Worm (Caenorhabditis elegans) whole organism, young adult: Measurements from ENCODE around the gene T26G10.3.

Experiments
- D2030.7 ChIP-seq: fragments of 200-800 bp; sonication (Bioruptor generic); IDR thresholded peaks from 2 replicates; pipeline ENCODE4 v1.3.6; 2022; ENCODE audit warnings: missing genetic modification reagents, missing genetic modification characterization, missing compliant biosample characterization
- F10E7.11 ChIP-seq: sonication (generic microtip); optimal IDR thresholded peaks from 2 replicates; lab custom pipeline; 2017; ENCODE audit warnings: mild to moderate bottlenecking, missing genetic modification characterization, moderate library complexity, missing compliant biosample characterization
- F55B11.4 ChIP-seq: sonication (generic microtip); optimal IDR thresholded peaks from 2 replicates; lab custom pipeline; 2016; ENCODE audit warnings: missing compliant biosample characterization, missing genetic modification characterization, borderline replicate concordance; ENCODE audit not compliant: insufficient read depth
- F57A8.1 ChIP-seq: fragments of 200-800 bp; sonication (Bioruptor generic); optimal IDR thresholded peaks from 2 replicates; lab custom pipeline; 2018; ENCODE audit warnings: mild to moderate bottlenecking, missing genetic modification characterization, moderate library complexity, missing compliant biosample characterization
- K11D2.4 ChIP-seq: fragments of 200-800 bp; sonication (Bioruptor generic); IDR thresholded peaks from 2 replicates; pipeline ENCODE4 v1.3.6; 2022; ENCODE audit warnings: missing genetic modification reagents, missing genetic modification characterization, missing compliant biosample characterization
- T26A5.8 ChIP-seq: sonication (generic microtip); optimal IDR thresholded peaks from 2 replicates; lab custom pipeline; 2016; ENCODE audit warnings: missing genetic modification characterization, missing compliant biosample characterization
- Y53G8AR.9 ChIP-seq: fragments of 200-800 bp; sonication (Bioruptor generic); conservative IDR thresholded peaks from 2 replicates; pipeline ENCODE4 v1.3.6; 2022; ENCODE audit warnings: missing genetic modification reagents, missing genetic modification characterization, missing compliant biosample characterization
- Y56A3A.18 ChIP-seq: fragments of 200-800 bp; sonication (Bioruptor generic); IDR thresholded peaks from 2 replicates; pipeline ENCODE4 v1.3.6; 2022; ENCODE audit warnings: missing genetic modification reagents, missing genetic modification characterization, missing compliant biosample characterization
- Y67H2A.10 ChIP-seq: fragments of 200-800 bp; sonication (Bioruptor generic); conservative IDR thresholded peaks from 2 replicates; pipeline ENCODE4 v1.3.6; 2022; ENCODE audit warnings: missing genetic modification reagents, missing genetic modification characterization, missing compliant biosample characterization
- Y79H2A.3 ChIP-seq: fragments of 200-800 bp; sonication (Bioruptor generic); conservative IDR thresholded peaks from 2 replicates; pipeline ENCODE4 v1.3.6; 2022; ENCODE audit warnings: missing genetic modification reagents, missing genetic modification characterization, missing compliant biosample characterization
- Y95B8A.8 ChIP-seq: fragments of 200-800 bp; sonication (Bioruptor generic); IDR thresholded peaks from 2 replicates; pipeline ENCODE4 v1.3.6; 2022; ENCODE audit warnings: missing genetic modification reagents, missing genetic modification characterization, missing compliant biosample characterization
- ZK185.1 ChIP-seq: sonication (generic microtip); optimal IDR thresholded peaks from 2 replicates; lab custom pipeline; 2016; ENCODE audit warnings: mild to moderate bottlenecking, missing genetic modification characterization, missing compliant biosample characterization; ENCODE audit not compliant: poor library complexity, severe bottlenecking
- athp-1 ChIP-seq: sonication (generic microtip); optimal IDR thresholded peaks from 2 replicates; lab custom pipeline; 2017; ENCODE audit warnings: mild to moderate bottlenecking, missing genetic modification characterization, missing compliant biosample characterization
- attf-6 ChIP-seq: fragments of 200-800 bp; sonication (Bioruptor generic); IDR thresholded peaks from 2 replicates; pipeline ENCODE4 v1.3.6; 2022; ENCODE audit warnings: missing genetic modification reagents, missing genetic modification characterization, missing compliant biosample characterization
- cebp-1 ChIP-seq, 2 experiments: fragments of 200-800 bp in 1 of 2; sonication (Bioruptor generic) in 1 of 2; sonication (generic microtip) in 1 of 2; IDR thresholded peaks in 1 of 2; optimal IDR thresholded peaks in 1 of 2; 2 replicates each; pipeline versions ENCODE4 v1.3.6 to Lab custom; 2017 to 2022; ENCODE audit warnings: missing compliant biosample characterization in 2 of 2, missing genetic modification characterization in 2 of 2, mild to moderate bottlenecking in 1 of 2, missing genetic modification reagents in 1 of 2, moderate library complexity in 1 of 2
- cebp-2 ChIP-seq: fragments of 200-800 bp; sonication (Bioruptor generic); IDR thresholded peaks from 2 replicates; pipeline ENCODE4 v1.3.6; 2022; ENCODE audit warnings: missing genetic modification characterization, missing compliant biosample characterization
- ceh-100 ChIP-seq: fragments of 200-800 bp; sonication (Bioruptor generic); IDR thresholded peaks from 2 replicates; pipeline ENCODE4 v1.3.6; 2022; ENCODE audit warnings: missing genetic modification reagents, missing genetic modification characterization, missing compliant biosample characterization
- chd-7 ChIP-seq: sonication (generic microtip); optimal IDR thresholded peaks from 2 replicates; lab custom pipeline; 2016; ENCODE audit warnings: mild to moderate bottlenecking, missing genetic modification characterization, moderate library complexity, missing compliant biosample characterization
- dpff-1 ChIP-seq: sonication (generic microtip); optimal IDR thresholded peaks from 2 replicates; lab custom pipeline; 2017; ENCODE audit warnings: mild to moderate bottlenecking, missing genetic modification characterization, missing compliant biosample characterization
- egl-18 ChIP-seq: fragments of 200-800 bp; sonication (Bioruptor generic); IDR thresholded peaks from 2 replicates; pipeline ENCODE4 v1.3.6; 2022; ENCODE audit warnings: missing genetic modification reagents, missing genetic modification characterization, missing compliant biosample characterization
- egl-44 ChIP-seq: fragments of 200-800 bp; sonication (Bioruptor generic); IDR thresholded peaks from 2 replicates; pipeline ENCODE4 v1.3.6; 2022; ENCODE audit warnings: missing genetic modification reagents, missing genetic modification characterization, missing compliant biosample characterization
- egrh-3 ChIP-seq: fragments of 200-800 bp; sonication (Bioruptor generic); IDR thresholded peaks from 2 replicates; pipeline ENCODE4 v1.3.6; 2022; ENCODE audit warnings: missing genetic modification reagents, missing genetic modification characterization, missing compliant biosample characterization
- ekl-4 ChIP-seq: fragments of 200-800 bp; sonication (Bioruptor generic); IDR thresholded peaks from 2 replicates; pipeline ENCODE4 v1.3.6; 2022; ENCODE audit warnings: missing genetic modification reagents, missing genetic modification characterization, missing compliant biosample characterization
- ets-4 ChIP-seq: fragments of 200-800 bp; sonication (Bioruptor generic); optimal IDR thresholded peaks from 2 replicates; lab custom pipeline; 2018; ENCODE audit warnings: mild to moderate bottlenecking, missing genetic modification characterization, missing compliant biosample characterization
- gei-17 ChIP-seq: fragments of 200-800 bp; sonication (Bioruptor generic); optimal IDR thresholded peaks from 2 replicates; lab custom pipeline; 2018; ENCODE audit warnings: mild to moderate bottlenecking, missing genetic modification characterization, missing compliant biosample characterization
- hlh-12 ChIP-seq: sonication (generic microtip); optimal IDR thresholded peaks from 2 replicates; lab custom pipeline; 2016; ENCODE audit warnings: missing genetic modification characterization, missing compliant biosample characterization
- hmg-20 ChIP-seq: fragments of 200-800 bp; sonication (Bioruptor generic); IDR thresholded peaks from 2 replicates; pipeline ENCODE4 v1.3.6; 2022; ENCODE audit warnings: missing genetic modification reagents, missing genetic modification characterization, missing compliant biosample characterization
- hrde-1 ChIP-seq: sonication (generic microtip); optimal IDR thresholded peaks from 2 replicates; lab custom pipeline; 2016; ENCODE audit warnings: missing genetic modification characterization, mild to moderate bottlenecking, missing compliant biosample characterization, moderate library complexity, missing genotype, missing genetic modification reagents, borderline replicate concordance
- hsf-1 ChIP-seq: fragments of 200-800 bp; sonication (Bioruptor generic); IDR thresholded peaks from 2 replicates; pipeline ENCODE4 v1.3.6; 2022; ENCODE audit warnings: missing genetic modification reagents, missing genetic modification characterization, missing compliant biosample characterization
- lin-26 ChIP-seq: fragments of 200-800 bp; sonication (Bioruptor generic); IDR thresholded peaks from 2 replicates; pipeline ENCODE4 v1.3.6; 2022; ENCODE audit warnings: missing genetic modification reagents, missing genetic modification characterization, missing compliant biosample characterization
- madf-10 ChIP-seq: sonication (generic microtip); optimal IDR thresholded peaks from 2 replicates; lab custom pipeline; 2016; ENCODE audit warnings: mild to moderate bottlenecking, missing genetic modification characterization, missing compliant biosample characterization
- mcd-1 ChIP-seq: fragments of 200-800 bp; sonication (Bioruptor generic); IDR thresholded peaks from 2 replicates; pipeline ENCODE4 v1.3.6; 2022; ENCODE audit warnings: missing genetic modification reagents, missing genetic modification characterization, missing compliant biosample characterization
- mel-28 ChIP-seq: sonication (generic microtip); optimal IDR thresholded peaks from 2 replicates; lab custom pipeline; 2016; ENCODE audit warnings: borderline replicate concordance, mild to moderate bottlenecking, missing genetic modification characterization, missing compliant biosample characterization
- mxl-1 ChIP-seq: sonication (generic microtip); optimal IDR thresholded peaks from 2 replicates; lab custom pipeline; 2016; ENCODE audit warnings: missing genetic modification characterization, missing compliant biosample characterization
- nfya-2 ChIP-seq: fragments of 200-800 bp; sonication (Bioruptor generic); IDR thresholded peaks from 2 replicates; pipeline ENCODE4 v1.3.6; 2022; ENCODE audit warnings: missing genetic modification reagents, missing genetic modification characterization, missing compliant biosample characterization
- nhr-179 ChIP-seq: sonication (generic microtip); optimal IDR thresholded peaks from 2 replicates; lab custom pipeline; 2016; ENCODE audit warnings: mild to moderate bottlenecking, missing genetic modification characterization, missing compliant biosample characterization
- nhr-27 ChIP-seq: fragments of 200-800 bp; sonication (Bioruptor generic); optimal IDR thresholded peaks from 2 replicates; lab custom pipeline; 2018; ENCODE audit warnings: mild to moderate bottlenecking, missing genetic modification characterization, moderate library complexity, missing compliant biosample characterization
- rcor-1 ChIP-seq: fragments of 200-800 bp; sonication (Bioruptor generic); IDR thresholded peaks from 2 replicates; pipeline ENCODE4 v1.3.6; 2022; ENCODE audit warnings: missing genetic modification reagents, missing genetic modification characterization, missing compliant biosample characterization
- rpc-1 ChIP-seq, 2 experiments: fragments of 150-350 bp in 1 of 2; sonication (generic microtip) in 1 of 2; optimal IDR thresholded peaks; 2 replicates each; lab custom pipeline; 2014 to 2018; ENCODE audit warnings: missing biosample characterization in 1 of 2, missing genetic modification characterization in 1 of 2, missing genetic modification reagents in 1 of 2, missing genotype in 1 of 2
- snpc-1.3 ChIP-seq: sonication (generic microtip); optimal IDR thresholded peaks from 2 replicates; lab custom pipeline; 2017; ENCODE audit warnings: missing genetic modification characterization, mild to moderate bottlenecking, missing compliant biosample characterization, antibody characterized with exemption, moderate library complexity, missing genotype, missing genetic modification reagents; ENCODE audit not compliant: insufficient read depth
- snpc-4 ChIP-seq, 5 experiments: fragments of 150-350 bp in 1 of 5; sonication (generic microtip) in 4 of 5; optimal IDR thresholded peaks; 2 replicates each; lab custom pipeline; 2014 to 2018; ENCODE audit warnings: missing genetic modification characterization in 5 of 5, missing biosample characterization in 3 of 5, antibody characterized with exemption in 2 of 5, mild to moderate bottlenecking in 2 of 5, missing compliant biosample characterization in 2 of 5, missing genotype in 2 of 5, moderate library complexity in 2 of 5, missing genetic modification reagents in 1 of 5
- unc-62 ChIP-seq: fragments of 150-350 bp; optimal IDR thresholded peaks from 2 replicates; lab custom pipeline; 2014; ENCODE audit warnings: missing biosample characterization, missing genetic modification reagents, missing genetic modification characterization
- xnd-1 ChIP-seq: sonication (generic microtip); optimal IDR thresholded peaks from 2 replicates; lab custom pipeline; 2016; ENCODE audit warnings: missing genotype, missing genetic modification reagents, missing genetic modification characterization, missing compliant biosample characterization
- ztf-22 ChIP-seq: fragments of 200-800 bp; sonication (Bioruptor generic); optimal IDR thresholded peaks from 2 replicates; lab custom pipeline; 2018; ENCODE audit warnings: mild to moderate bottlenecking, missing genetic modification characterization, moderate library complexity, missing compliant biosample characterization

Gene T26G10.3

DNA sequence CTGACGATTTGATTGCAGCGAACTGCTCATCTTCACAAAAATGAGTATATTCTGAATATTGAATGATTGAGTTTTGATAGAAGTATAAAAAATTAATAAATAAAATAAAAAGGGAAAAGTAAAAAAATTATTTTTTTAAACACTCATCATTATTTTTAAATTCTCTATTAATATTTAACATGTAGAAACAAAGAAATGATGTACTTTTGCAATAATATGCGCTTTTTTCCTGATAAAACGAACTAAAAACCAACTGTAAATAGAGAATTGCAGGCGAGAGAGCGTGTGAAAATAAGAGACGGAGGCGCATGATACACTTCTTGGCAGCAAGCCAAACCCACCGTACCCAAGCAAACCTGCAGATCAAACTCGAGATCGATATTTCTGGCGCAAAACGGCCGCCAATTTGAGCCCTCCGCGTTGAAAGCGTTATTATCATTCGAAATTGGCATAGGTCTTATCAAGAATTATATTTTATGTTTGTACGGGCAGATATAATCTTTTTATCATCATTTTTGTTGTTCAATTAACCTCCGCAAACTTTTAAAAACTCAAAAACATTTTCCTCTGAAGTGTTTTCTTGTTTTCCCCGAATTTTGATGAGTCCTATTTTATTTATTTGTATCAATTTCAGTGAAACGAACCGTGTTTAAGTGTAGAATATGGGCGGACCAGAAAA lies 42.9 kb upstream of the T26G10.3 start, which contains the start of the genes rheb-1 and spk-1 (continued):
- no peak for TF ChIP-seq rpc-1 (optimal IDR thresholded peaks at IDR 0.05; lab: Kevin White, UChicago)
- TF ChIP-seq rpc-1 (tag; optimal IDR thresholded peaks at IDR 0.05; lab: Kevin White, UChicago) = no peak
- TF ChIP-seq F10E7.11 = no peak
- peak; percentile 87 for TF ChIP-seq ztf-22 (GFP tag; lab: Kevin White, UChicago)
- TF ChIP-seq nhr-27 (tag; lab: Kevin White, UChicago) = no peak
- TF ChIP-seq nfya-2 = no peak
- TF ChIP-seq egl-18 (GFP tag; lab: Robert Waterston, UW) = no peak
- TF ChIP-seq cebp-2 (GFP tag; lab: Robert Waterston, UW) = no peak
- peak; percentile 87 for TF ChIP-seq Y67H2A.10 (GFP tag; lab: Robert Waterston, UW)
- TF ChIP-seq hsf-1 (GFP tag; lab: Robert Waterston, UW) = peak; percentile 59; the same call in 1 of the 2 replicates
- peak; percentile 75 for TF ChIP-seq rcor-1 (GFP tag; lab: Robert Waterston, UW)
- TF ChIP-seq egl-44 (GFP tag; lab: Robert Waterston, UW) = peak; percentile 65; the same call in 1 of the 2 replicates
- no peak for TF ChIP-seq dpff-1 (tag; lab: Kevin White, UChicago)
- TF ChIP-seq Y79H2A.3 (GFP tag; lab: Robert Waterston, UW) = 0 out of 2 replicates have a peak, but pooled peaks have one; percentile 33
- no peak for TF ChIP-seq F57A8.1 (GFP tag; lab: Kevin White, UChicago)
- peak; percentile 75 for TF ChIP-seq chd-7
- TF ChIP-seq mcd-1 = peak; percentile 89
- TF ChIP-seq hmg-20 = no peak
- peak; percentile 84 for TF ChIP-seq ZK185.1 (tag; lab: Kevin White, UChicago)
- TF ChIP-seq Y53G8AR.9 (GFP tag; lab: Robert Waterston, UW) = peak; percentile 59; the same call in 1 of the 2 replicates
- TF ChIP-seq T26A5.8 (tag; lab: Kevin White, UChicago) = no peak
- no peak for TF ChIP-seq hrde-1 (tag; lab: Kevin White, UChicago)
- TF ChIP-seq gei-17 (GFP tag; lab: Kevin White, UChicago) = peak; percentile 47
- no peak for TF ChIP-seq nhr-179 (tag; lab: Kevin White, UChicago)
- peak; percentile 84 for TF ChIP-seq madf-10 (tag; lab: Kevin White, UChicago)
- TF ChIP-seq lin-26 = peak; percentile 60; the same call in 1 of the 2 replicates
- TF ChIP-seq D2030.7 (GFP tag; lab: Robert Waterston, UW) = peak; percentile 78
- TF ChIP-seq mxl-1 (tag; lab: Kevin White, UChicago) = no peak
- peak; percentile 54; the same call in 1 of the 2 replicates for TF ChIP-seq ceh-100 (GFP tag; lab: Robert Waterston, UW)
- peak; percentile 22; the same call in 1 of the 2 replicates for TF ChIP-seq attf-6 (GFP tag; lab: Robert Waterston, UW)
- no peak for TF ChIP-seq F55B11.4 (tag; lab: Kevin White, UChicago)
- TF ChIP-seq Y95B8A.8 (GFP tag; lab: Robert Waterston, UW) = peak; percentile 66; the same call in 1 of the 2 replicates
- TF ChIP-seq snpc-1.3 (tag; lab: Kevin White, UChicago) = no peak
- peak; percentile 27 for TF ChIP-seq snpc-4 (GFP tag; optimal IDR thresholded peaks at IDR 0.05; lab: Kevin White, UChicago)
- peak; percentile 66 to 75 (median 72) for TF ChIP-seq snpc-4 (tag; optimal IDR thresholded peaks at IDR 0.05; lab: Kevin White, UChicago)
- peak; percentile 79 for TF ChIP-seq ets-4 (GFP tag; lab: Kevin White, UChicago)
- TF ChIP-seq unc-62 (GFP tag; lab: Kevin White, UChicago) = peak; percentile 63
- TF ChIP-seq K11D2.4 = peak; percentile 65
- TF ChIP-seq Y56A3A.18 = no peak
- TF ChIP-seq xnd-1 (tag; lab: Kevin White, UChicago) = peak; percentile 24
- no peak for TF ChIP-seq hlh-12
- TF ChIP-seq ekl-4 (GFP tag; lab: Robert Waterston, UW) = peak; percentile 66; the same call in 1 of the 2 replicates
- TF ChIP-seq mel-28 = no peak
- peak; percentile 77 for TF ChIP-seq cebp-1 (GFP tag; IDR thresholded peaks at IDR 0.05; lab: Robert Waterston, UW)
- TF ChIP-seq cebp-1 (tag; optimal IDR thresholded peaks at IDR 0.05; lab: Kevin White, UChicago) = peak; percentile 86
- 0 out of 2 replicates have a peak, but pooled peaks have one; percentile 18 for TF ChIP-seq egrh-3
- TF ChIP-seq athp-1 = peak; percentile 86
